ENCODE assay signal across 1 fruit fly cellular context in the genomic region with DNA sequence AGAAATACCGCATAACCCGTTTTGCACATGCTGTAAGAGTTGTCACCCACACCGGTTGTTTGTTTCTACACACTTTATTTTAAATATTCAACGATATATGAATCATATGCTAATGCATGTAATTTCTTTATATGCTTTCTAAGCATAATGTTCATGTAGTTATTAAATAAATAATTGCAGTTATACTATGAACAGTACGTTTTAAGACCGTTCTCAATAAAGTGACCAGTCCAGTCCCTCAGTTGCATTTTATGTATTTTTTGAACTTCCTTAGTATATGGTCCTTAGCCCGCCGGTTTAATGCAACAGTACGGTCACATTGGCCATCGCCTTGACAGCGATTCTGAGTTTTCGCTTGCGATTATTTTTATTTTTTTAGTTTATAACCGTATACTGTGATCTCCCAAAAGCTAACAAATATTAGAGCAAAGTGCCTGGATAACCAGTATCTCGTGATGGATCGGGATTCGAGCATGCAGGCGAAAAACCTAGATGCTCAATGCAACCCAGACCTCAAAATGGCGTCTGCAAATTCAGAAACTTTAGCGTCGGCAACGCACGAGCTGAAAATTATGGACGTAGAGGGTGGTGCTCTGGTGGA.
A peak's percentile ranks its signal among the peaks of the same experiment; 100 is the strongest.
TF ChIP-seq lines count a peak whose summit lies in the region.

Gene Ravus (minus strand): TSS at position 1 of the 601 bp plus-strand sequence.

TF ChIP-seq in whole organism, embryonic, 481 proteins besides CTCF, POLR2A, EP300 and RAD21 (continued from another document and continues in another):
- TF ChIP-seq croc (GFP tag; conservative IDR thresholded peaks at IDR 0.05; lab: Robert Waterston, UW), result no peak
- peak; percentile 16 for TF ChIP-seq CG13624 (GFP tag; optimal IDR thresholded peaks at IDR 0.05; lab: Kevin White, UChicago)
- no peak for TF ChIP-seq jigr1 (GFP tag; IDR thresholded peaks at IDR 0.05; lab: Robert Waterston, UW)
- TF ChIP-seq Vsx1 (GFP tag; optimal IDR thresholded peaks at IDR 0.05; lab: Kevin White, UChicago), result no peak
- TF ChIP-seq CG1024 (GFP tag; IDR thresholded peaks at IDR 0.05; lab: Robert Waterston, UW), result no peak
- TF ChIP-seq maf-S (GFP tag; optimal IDR thresholded peaks at IDR 0.05; lab: Kevin White, UChicago), result peak; percentile 0
- TF ChIP-seq CG12071 (GFP tag; optimal IDR thresholded peaks at IDR 0.05; lab: Kevin White, UChicago), result no peak
- peak; percentile 18; the same call in 1 of the 2 replicates for TF ChIP-seq ssp (GFP tag; IDR thresholded peaks at IDR 0.05; lab: Robert Waterston, UW)
- TF ChIP-seq nmo (GFP tag; optimal IDR thresholded peaks at IDR 0.05; lab: Kevin White, UChicago), result peak; percentile 84
- TF ChIP-seq Drgx (GFP tag; IDR thresholded peaks at IDR 0.05; lab: Robert Waterston, UW), result no peak
- TF ChIP-seq fd64A (GFP tag; optimal IDR thresholded peaks at IDR 0.05; lab: Kevin White, UChicago), result no peak
- no peak for TF ChIP-seq CG17359 (tag; optimal IDR thresholded peaks at IDR 0.05; lab: Kevin White, UChicago)
- TF ChIP-seq CG7357 (GFP tag; IDR thresholded peaks at IDR 0.05; lab: Robert Waterston, UW), result peak; percentile 56; the same call in 2 of the 3 replicates
- TF ChIP-seq Gsc (GFP tag; IDR thresholded peaks at IDR 0.05; lab: Robert Waterston, UW), result no peak
- TF ChIP-seq so (GFP tag; IDR thresholded peaks at IDR 0.05; lab: Robert Waterston, UW), result no peak
- no peak for TF ChIP-seq ro (GFP tag; IDR thresholded peaks at IDR 0.05; lab: Robert Waterston, UW)
- no peak for TF ChIP-seq CG17912 (GFP tag; optimal IDR thresholded peaks at IDR 0.05; lab: Kevin White, UChicago)
- no peak for TF ChIP-seq fru (optimal IDR thresholded peaks at IDR 0.05; lab: Kevin White, UChicago)
- TF ChIP-seq Deaf1 (tag; optimal IDR thresholded peaks at IDR 0.05; lab: Kevin White, UChicago), result no peak
- no peak for TF ChIP-seq CG6791 (GFP tag; IDR thresholded peaks at IDR 0.05; lab: Robert Waterston, UW; ENCODE audit: partially characterized antibody)
- peak; percentile 83 for TF ChIP-seq CG2116 (GFP tag; optimal IDR thresholded peaks at IDR 0.05; lab: Kevin White, UChicago)
- no peak for TF ChIP-seq sna (GFP tag; IDR thresholded peaks at IDR 0.05; lab: Robert Waterston, UW; ENCODE audit: partially characterized antibody)
- TF ChIP-seq CG16863 (GFP tag; optimal IDR thresholded peaks at IDR 0.05; lab: Kevin White, UChicago), result no peak
- no peak for TF ChIP-seq ttk (GFP tag; IDR thresholded peaks at IDR 0.05; lab: Robert Waterston, UW)
- TF ChIP-seq CG7987 (GFP tag; optimal IDR thresholded peaks at IDR 0.05; lab: Kevin White, UChicago), result no peak
- TF ChIP-seq CG10654 (GFP tag; optimal IDR thresholded peaks at IDR 0.05; lab: Kevin White, UChicago), result peak; percentile 23
- peak; percentile 32 to 51 for TF ChIP-seq dpn (GFP tag; optimal IDR thresholded peaks at IDR 0.05; lab: Kevin White, UChicago)
- no peak for TF ChIP-seq repo (GFP tag; optimal IDR thresholded peaks at IDR 0.05; lab: Kevin White, UChicago)
- peak; percentile 34 for TF ChIP-seq gro (GFP tag; optimal IDR thresholded peaks at IDR 0.05; lab: Kevin White, UChicago)
- TF ChIP-seq Sox102F (GFP tag; optimal IDR thresholded peaks at IDR 0.05; lab: Kevin White, UChicago), result no peak
- TF ChIP-seq ftz-f1 (GFP tag; optimal IDR thresholded peaks at IDR 0.05; lab: Kevin White, UChicago), result peak; percentile 26
- TF ChIP-seq Ravus (GFP tag; IDR thresholded peaks at IDR 0.05; lab: Robert Waterston, UW), result peak; percentile 22; the same call in 1 of the 2 replicates
- peak; percentile 78 for TF ChIP-seq CG14710 (tag; optimal IDR thresholded peaks at IDR 0.05; lab: Kevin White, UChicago)
- TF ChIP-seq al (GFP tag; IDR thresholded peaks at IDR 0.05; lab: Robert Waterston, UW), result no peak
- TF ChIP-seq CG11247 (GFP tag; IDR thresholded peaks at IDR 0.05; lab: Robert Waterston, UW), result no peak
- TF ChIP-seq ind (GFP tag; optimal IDR thresholded peaks at IDR 0.05; lab: Kevin White, UChicago), result peak; percentile 64
- peak; percentile 55; the same call in 1 of the 2 replicates for TF ChIP-seq CG9215 (GFP tag; IDR thresholded peaks at IDR 0.05; lab: Robert Waterston, UW)
- no peak for TF ChIP-seq ash1 (GFP tag; optimal IDR thresholded peaks at IDR 0.05; lab: Kevin White, UChicago)
- TF ChIP-seq CG9876 (GFP tag; optimal IDR thresholded peaks at IDR 0.05; lab: Kevin White, UChicago), result no peak
- no peak for TF ChIP-seq hbn (GFP tag; IDR thresholded peaks at IDR 0.05; lab: Robert Waterston, UW; ENCODE audit: partially characterized antibody)
- TF ChIP-seq NFAT (GFP tag; IDR thresholded peaks at IDR 0.05; lab: Robert Waterston, UW), result no peak
- TF ChIP-seq CG15269 (tag; optimal IDR thresholded peaks at IDR 0.05; lab: Kevin White, UChicago), result no peak
- no peak for TF ChIP-seq tgo (GFP tag; IDR thresholded peaks at IDR 0.05; lab: Robert Waterston, UW)
- no peak for TF ChIP-seq onecut (GFP tag; IDR thresholded peaks at IDR 0.05; lab: Robert Waterston, UW)
- TF ChIP-seq pros (GFP tag; optimal IDR thresholded peaks at IDR 0.05; lab: Kevin White, UChicago), result no peak
- TF ChIP-seq CG2120 (GFP tag; optimal IDR thresholded peaks at IDR 0.05; lab: Kevin White, UChicago), result peak; percentile 70
- TF ChIP-seq en (GFP tag; optimal IDR thresholded peaks at IDR 0.05; lab: Kevin White, UChicago), result no peak
- TF ChIP-seq CG14667 (GFP tag; IDR thresholded peaks at IDR 0.05; lab: Robert Waterston, UW), result peak; percentile 41; the same call in 1 of the 2 replicates
- TF ChIP-seq nau (GFP tag; optimal IDR thresholded peaks at IDR 0.05; lab: Kevin White, UChicago), result no peak
- TF ChIP-seq cad (GFP tag; optimal IDR thresholded peaks at IDR 0.05; lab: Kevin White, UChicago), result no peak
- TF ChIP-seq CG10462 (GFP tag; optimal IDR thresholded peaks at IDR 0.05; lab: Kevin White, UChicago), result no peak
- no peak for TF ChIP-seq CG13894 (tag; optimal IDR thresholded peaks at IDR 0.05; lab: Kevin White, UChicago)
- peak; percentile 44 for TF ChIP-seq bab2 (GFP tag; optimal IDR thresholded peaks at IDR 0.05; lab: Kevin White, UChicago)
- TF ChIP-seq CG31441 (GFP tag; IDR thresholded peaks at IDR 0.05; lab: Robert Waterston, UW), result no peak
- peak; percentile 65 for TF ChIP-seq CG13424 (tag; optimal IDR thresholded peaks at IDR 0.05; lab: Kevin White, UChicago)
- peak; percentile 28 for TF ChIP-seq slp2 (GFP tag; optimal IDR thresholded peaks at IDR 0.05; lab: Kevin White, UChicago)
- peak; percentile 55 for TF ChIP-seq Hr3 (GFP tag; optimal IDR thresholded peaks at IDR 0.05; lab: Kevin White, UChicago)
- TF ChIP-seq dati (GFP tag; IDR thresholded peaks at IDR 0.05; lab: Robert Waterston, UW), result no peak
- TF ChIP-seq Poxn (GFP tag; IDR thresholded peaks at IDR 0.05; lab: Robert Waterston, UW), result no peak
- TF ChIP-seq gcm (GFP tag; optimal IDR thresholded peaks at IDR 0.05; lab: Kevin White, UChicago), result no peak
- no peak for TF ChIP-seq D (optimal IDR thresholded peaks at IDR 0.05; lab: Kevin White, UChicago)
- no peak for TF ChIP-seq D (GFP tag; optimal IDR thresholded peaks at IDR 0.05; lab: Kevin White, UChicago)
- TF ChIP-seq psq (GFP tag; optimal IDR thresholded peaks at IDR 0.05; lab: Kevin White, UChicago), result no peak
- no peak for TF ChIP-seq CG3281 (GFP tag; optimal IDR thresholded peaks at IDR 0.05; lab: Kevin White, UChicago)
- TF ChIP-seq klu (GFP tag; IDR thresholded peaks at IDR 0.05; lab: Robert Waterston, UW), result no peak
- TF ChIP-seq CG7556 (GFP tag; optimal IDR thresholded peaks at IDR 0.05; lab: Kevin White, UChicago), result no peak
- peak; percentile 4 for TF ChIP-seq CG17802 (tag; optimal IDR thresholded peaks at IDR 0.05; lab: Kevin White, UChicago)
- TF ChIP-seq Dip3 (GFP tag; optimal IDR thresholded peaks at IDR 0.05; lab: Kevin White, UChicago), result peak; percentile 62
- TF ChIP-seq btn (GFP tag; optimal IDR thresholded peaks at IDR 0.05; lab: Kevin White, UChicago), result no peak
- no peak for TF ChIP-seq CG11696 (GFP tag; IDR thresholded peaks at IDR 0.05; lab: Robert Waterston, UW)
- no peak for TF ChIP-seq br (optimal IDR thresholded peaks at IDR 0.05; lab: Kevin White, UChicago)
- peak; percentile 62 for TF ChIP-seq Ets97D (GFP tag; optimal IDR thresholded peaks at IDR 0.05; lab: Kevin White, UChicago)
- no peak for TF ChIP-seq gsb (GFP tag; IDR thresholded peaks at IDR 0.05; lab: Robert Waterston, UW)
- no peak for TF ChIP-seq disco-r (GFP tag; optimal IDR thresholded peaks at IDR 0.05; lab: Kevin White, UChicago)
- peak; percentile 15 for TF ChIP-seq CG17186 (GFP tag; optimal IDR thresholded peaks at IDR 0.05; lab: Kevin White, UChicago)
- TF ChIP-seq wdn (GFP tag; IDR thresholded peaks at IDR 0.05; lab: Robert Waterston, UW), result no peak
- no peak for TF ChIP-seq CG10366 (GFP tag; IDR thresholded peaks at IDR 0.05; lab: Robert Waterston, UW)
- TF ChIP-seq CG3407 (GFP tag; optimal IDR thresholded peaks at IDR 0.05; lab: Kevin White, UChicago), result no peak
- TF ChIP-seq seq (GFP tag; IDR thresholded peaks at IDR 0.05; lab: Robert Waterston, UW), result no peak
- no peak for TF ChIP-seq CG11093 (GFP tag; IDR thresholded peaks at IDR 0.05; lab: Robert Waterston, UW)
- no peak for TF ChIP-seq ERR (GFP tag; optimal IDR thresholded peaks at IDR 0.05; lab: Kevin White, UChicago)
- TF ChIP-seq Camta (GFP tag; optimal IDR thresholded peaks at IDR 0.05; lab: Kevin White, UChicago), result peak; percentile 42
- TF ChIP-seq YL-1 (GFP tag; optimal IDR thresholded peaks at IDR 0.05; lab: Kevin White, UChicago), result peak; percentile 74
- no peak for TF ChIP-seq sima (GFP tag; optimal IDR thresholded peaks at IDR 0.05; lab: Kevin White, UChicago)
- TF ChIP-seq CG2678 (tag; optimal IDR thresholded peaks at IDR 0.05; lab: Kevin White, UChicago), result no peak
- no peak for TF ChIP-seq CG8359 (GFP tag; optimal IDR thresholded peaks at IDR 0.05; lab: Kevin White, UChicago; ENCODE audit: borderline replicate concordance)
- TF ChIP-seq CG9817 (tag; optimal IDR thresholded peaks at IDR 0.05; lab: Kevin White, UChicago), result peak; percentile 64
- TF ChIP-seq tup (GFP tag; optimal IDR thresholded peaks at IDR 0.05; lab: Kevin White, UChicago), result no peak
- TF ChIP-seq fd3F (GFP tag; optimal IDR thresholded peaks at IDR 0.05; lab: Kevin White, UChicago), result no peak
- no peak for TF ChIP-seq CG10959 (GFP tag; IDR thresholded peaks at IDR 0.05; lab: Robert Waterston, UW)
- TF ChIP-seq Dek (tag; optimal IDR thresholded peaks at IDR 0.05; lab: Kevin White, UChicago), result no peak
- TF ChIP-seq CG13296 (GFP tag; optimal IDR thresholded peaks at IDR 0.05; lab: Kevin White, UChicago), result no peak
- peak; percentile 8 for TF ChIP-seq Antp (GFP tag; optimal IDR thresholded peaks at IDR 0.05; lab: Kevin White, UChicago)
- no peak for TF ChIP-seq CG10565 (GFP tag; optimal IDR thresholded peaks at IDR 0.05; lab: Kevin White, UChicago)
- no peak for TF ChIP-seq CG7963 (GFP tag; IDR thresholded peaks at IDR 0.05; lab: Robert Waterston, UW; ENCODE audit: partially characterized antibody)
- no peak for TF ChIP-seq p53 (GFP tag; optimal IDR thresholded peaks at IDR 0.05; lab: Kevin White, UChicago)
- no peak for TF ChIP-seq CG8765 (GFP tag; IDR thresholded peaks at IDR 0.05; lab: Robert Waterston, UW)
- no peak for TF ChIP-seq bigmax (GFP tag; optimal IDR thresholded peaks at IDR 0.05; lab: Kevin White, UChicago)
- no peak for TF ChIP-seq chm (GFP tag; IDR thresholded peaks at IDR 0.05; lab: Robert Waterston, UW)
- peak in 1 of 2 experiments; percentile 33 for TF ChIP-seq chif (GFP tag; optimal IDR thresholded peaks at IDR 0.05; lab: Kevin White, UChicago)
- TF ChIP-seq CG16779 (GFP tag; IDR thresholded peaks at IDR 0.05; lab: Robert Waterston, UW), result no peak
- TF ChIP-seq slbo (GFP tag; IDR thresholded peaks at IDR 0.05; lab: Robert Waterston, UW), result peak; percentile 67
- TF ChIP-seq Hsf (GFP tag; optimal IDR thresholded peaks at IDR 0.05; lab: Kevin White, UChicago), result peak; percentile 64
- peak; percentile 14 for TF ChIP-seq CG10979 (tag; optimal IDR thresholded peaks at IDR 0.05; lab: Kevin White, UChicago)
- TF ChIP-seq mld (GFP tag; IDR thresholded peaks at IDR 0.05; lab: Robert Waterston, UW; ENCODE audit: partially characterized antibody), result no peak
- no peak for TF ChIP-seq lov (optimal IDR thresholded peaks at IDR 0.05; lab: Kevin White, UChicago)
- no peak for TF ChIP-seq lov (GFP tag; IDR thresholded peaks at IDR 0.05; lab: Robert Waterston, UW)
- peak; percentile 35 for TF ChIP-seq ems (GFP tag; optimal IDR thresholded peaks at IDR 0.05; lab: Kevin White, UChicago)
- TF ChIP-seq kni (GFP tag; optimal IDR thresholded peaks at IDR 0.05; lab: Kevin White, UChicago), result no peak
- no peak for TF ChIP-seq CG12391 (tag; optimal IDR thresholded peaks at IDR 0.05; lab: Kevin White, UChicago)
- peak; percentile 67 for TF ChIP-seq CG9932 (GFP tag; IDR thresholded peaks at IDR 0.05; lab: Robert Waterston, UW)
- no peak for TF ChIP-seq CG4282 (GFP tag; optimal IDR thresholded peaks at IDR 0.05; lab: Kevin White, UChicago)
- peak; percentile 40; the same call in 1 of the 2 replicates for TF ChIP-seq Ptx1 (GFP tag; IDR thresholded peaks at IDR 0.05; lab: Robert Waterston, UW)
- no peak for TF ChIP-seq wor (GFP tag; IDR thresholded peaks at IDR 0.05; lab: Robert Waterston, UW)
- TF ChIP-seq CG18476 (GFP tag; optimal IDR thresholded peaks at IDR 0.05; lab: Kevin White, UChicago), result no peak
- TF ChIP-seq zf30C (GFP tag; optimal IDR thresholded peaks at IDR 0.05; lab: Kevin White, UChicago), result no peak
- TF ChIP-seq inv (GFP tag; IDR thresholded peaks at IDR 0.05; lab: Robert Waterston, UW; ENCODE audit: partially characterized antibody), result no peak
- TF ChIP-seq grau (tag; optimal IDR thresholded peaks at IDR 0.05; lab: Kevin White, UChicago), result peak; percentile 67
- peak; percentile 52; the same call in 1 of the 2 replicates for TF ChIP-seq sob (GFP tag; IDR thresholded peaks at IDR 0.05; lab: Robert Waterston, UW)
- TF ChIP-seq CG43689 (GFP tag; IDR thresholded peaks at IDR 0.05; lab: Robert Waterston, UW), result no peak
- no peak for TF ChIP-seq HLH4C (GFP tag; IDR thresholded peaks at IDR 0.05; lab: Robert Waterston, UW; ENCODE audit: partially characterized antibody)
- no peak for TF ChIP-seq odd (GFP tag; optimal IDR thresholded peaks at IDR 0.05; lab: Kevin White, UChicago)
- TF ChIP-seq Tbp (GFP tag; optimal IDR thresholded peaks at IDR 0.05; lab: Kevin White, UChicago), result no peak
- no peak for TF ChIP-seq CG16813 (GFP tag; IDR thresholded peaks at IDR 0.05; lab: Robert Waterston, UW; ENCODE audit: partially characterized antibody)
- no peak for TF ChIP-seq sim (GFP tag; IDR thresholded peaks at IDR 0.05; lab: Robert Waterston, UW)
- peak; percentile 51 for TF ChIP-seq bcd (GFP tag; optimal IDR thresholded peaks at IDR 0.05; lab: Kevin White, UChicago)
- TF ChIP-seq dmrt11E (tag; optimal IDR thresholded peaks at IDR 0.05; lab: Kevin White, UChicago), result peak; percentile 29
- TF ChIP-seq hth (optimal IDR thresholded peaks at IDR 0.05; lab: Kevin White, UChicago), result no peak
- TF ChIP-seq tin (GFP tag; optimal IDR thresholded peaks at IDR 0.05; lab: Kevin White, UChicago), result peak; percentile 41
